Worm (Caenorhabditis elegans) whole organism, late embryonic: ENCODE measurements around the gene C06C3.4.

Experiments
- C08G9.2 ChIP-seq: sonication (generic microtip); optimal IDR thresholded peaks from 2 replicates; lab custom pipeline; 2016; ENCODE audit warnings: mild to moderate bottlenecking, missing genetic modification characterization, moderate library complexity, missing compliant biosample characterization
- C38D4.7 ChIP-seq: fragments of 200-800 bp; sonication (Bioruptor generic); optimal IDR thresholded peaks from 2 replicates; lab custom pipeline; 2018; ENCODE audit warnings: mild to moderate bottlenecking, missing genetic modification characterization, moderate library complexity, missing compliant biosample characterization
- K02D7.2 ChIP-seq: sonication (generic microtip); optimal IDR thresholded peaks from 2 replicates; lab custom pipeline; 2017; ENCODE audit warnings: mild to moderate bottlenecking, missing genetic modification characterization, missing compliant biosample characterization
- K09A11.1 ChIP-seq: sonication (generic microtip); optimal IDR thresholded peaks from 2 replicates; lab custom pipeline; 2017; ENCODE audit warnings: antibody characterized with exemption, mild to moderate bottlenecking, missing genetic modification characterization, missing compliant biosample characterization; ENCODE audit not compliant: insufficient read depth
- T23F11.4 ChIP-seq: fragments of 200-800 bp; sonication (Bioruptor generic); optimal IDR thresholded peaks from 2 replicates; lab custom pipeline; 2018; ENCODE audit warnings: mild to moderate bottlenecking, missing genetic modification characterization, missing compliant biosample characterization
- Y22D7AL.16 ChIP-seq: sonication (generic microtip); optimal IDR thresholded peaks from 2 replicates; lab custom pipeline; 2016; ENCODE audit warnings: missing genetic modification characterization, missing compliant biosample characterization
- ahr-1 ChIP-seq: sonication (generic microtip); optimal IDR thresholded peaks from 2 replicates; lab custom pipeline; 2016; ENCODE audit warnings: missing genetic modification characterization, missing compliant biosample characterization
- ama-1 ChIP-seq: fragments of 150-350 bp; optimal IDR thresholded peaks from 2 replicates; lab custom pipeline; 2014
- ceh-14 ChIP-seq: sonication (generic microtip); optimal IDR thresholded peaks from 2 replicates; lab custom pipeline; 2016; ENCODE audit warnings: missing genotype, missing genetic modification characterization, missing compliant biosample characterization
- ceh-18 ChIP-seq: sonication (generic microtip); optimal IDR thresholded peaks from 2 replicates; lab custom pipeline; 2016; ENCODE audit warnings: missing genetic modification characterization, missing compliant biosample characterization
- ceh-19 ChIP-seq: fragments of 200-800 bp; sonication (Bioruptor generic); optimal IDR thresholded peaks from 2 replicates; lab custom pipeline; 2018; ENCODE audit warnings: mild to moderate bottlenecking, missing genetic modification characterization, missing compliant biosample characterization
- ceh-22 ChIP-seq: sonication (generic microtip); optimal IDR thresholded peaks from 2 replicates; lab custom pipeline; 2017; ENCODE audit warnings: missing biosample characterization, missing genetic modification characterization
- ceh-24 ChIP-seq: sonication (generic microtip); optimal IDR thresholded peaks from 2 replicates; lab custom pipeline; 2016; ENCODE audit warnings: mild to moderate bottlenecking, missing genetic modification characterization, missing compliant biosample characterization
- ceh-30 ChIP-seq: fragments of 150-350 bp; optimal IDR thresholded peaks from 2 replicates; lab custom pipeline; 2014; ENCODE audit warnings: missing biosample characterization, missing genetic modification characterization
- ceh-31 ChIP-seq: sonication (generic microtip); optimal IDR thresholded peaks from 2 replicates; lab custom pipeline; 2016; ENCODE audit warnings: missing genetic modification characterization, missing compliant biosample characterization
- ceh-34 ChIP-seq: sonication (generic microtip); optimal IDR thresholded peaks from 2 replicates; lab custom pipeline; 2016; ENCODE audit warnings: mild to moderate bottlenecking, missing genetic modification characterization, missing compliant biosample characterization
- ceh-45 ChIP-seq: fragments of 200-800 bp; sonication (Bioruptor generic); IDR thresholded peaks from 2 replicates; pipeline ENCODE4 v1.3.6; 2022; ENCODE audit warnings: missing genetic modification reagents, missing genetic modification characterization, missing compliant biosample characterization
- ceh-6 ChIP-seq: fragments of 200-800 bp; sonication (Bioruptor generic); optimal IDR thresholded peaks from 2 replicates; lab custom pipeline; 2018; ENCODE audit warnings: mild to moderate bottlenecking, missing genetic modification characterization, missing compliant biosample characterization
- ceh-9 ChIP-seq: sonication (generic microtip); optimal IDR thresholded peaks from 2 replicates; lab custom pipeline; 2016; ENCODE audit warnings: mild to moderate bottlenecking, missing genetic modification characterization, inconsistent platforms, missing compliant biosample characterization
- dmd-4 ChIP-seq: sonication (generic microtip); optimal IDR thresholded peaks from 2 replicates; lab custom pipeline; 2016; ENCODE audit warnings: borderline replicate concordance, missing genetic modification characterization, missing compliant biosample characterization
- dve-1 ChIP-seq: sonication (generic microtip); optimal IDR thresholded peaks from 2 replicates; lab custom pipeline; 2017; ENCODE audit warnings: antibody characterized with exemption, mild to moderate bottlenecking, missing genetic modification characterization, missing compliant biosample characterization
- ets-4 ChIP-seq: sonication (generic microtip); optimal IDR thresholded peaks from 2 replicates; lab custom pipeline; 2016; ENCODE audit warnings: missing genetic modification characterization, missing compliant biosample characterization
- eyg-1 ChIP-seq: sonication (generic microtip); optimal IDR thresholded peaks from 2 replicates; lab custom pipeline; 2016; ENCODE audit warnings: missing genotype, missing genetic modification characterization, missing compliant biosample characterization
- fkh-10 ChIP-seq: fragments of 150-350 bp; optimal IDR thresholded peaks from 2 replicates; lab custom pipeline; 2014; ENCODE audit warnings: missing biosample characterization, missing genetic modification reagents, missing genetic modification characterization
- hlh-13 ChIP-seq: fragments of 200-800 bp; sonication (Bioruptor generic); optimal IDR thresholded peaks from 2 replicates; lab custom pipeline; 2018; ENCODE audit warnings: mild to moderate bottlenecking, missing genetic modification characterization, missing compliant biosample characterization
- hlh-8 ChIP-seq: sonication (generic microtip); optimal IDR thresholded peaks from 2 replicates; lab custom pipeline; 2016; ENCODE audit warnings: missing genotype, missing genetic modification characterization, missing compliant biosample characterization
- lin-11 ChIP-seq: fragments of 200-800 bp; sonication (Bioruptor generic); optimal IDR thresholded peaks from 2 replicates; lab custom pipeline; 2018; ENCODE audit warnings: mild to moderate bottlenecking, missing genetic modification characterization, missing compliant biosample characterization
- madf-2 ChIP-seq: sonication (generic microtip); optimal IDR thresholded peaks from 2 replicates; lab custom pipeline; 2017; ENCODE audit warnings: missing genetic modification characterization, missing compliant biosample characterization
- mec-3 ChIP-seq: sonication (generic microtip); optimal IDR thresholded peaks from 2 replicates; lab custom pipeline; 2016; ENCODE audit warnings: borderline replicate concordance, missing genetic modification characterization, missing compliant biosample characterization
- nhr-11 ChIP-seq: fragments of 150-350 bp; optimal IDR thresholded peaks from 2 replicates; lab custom pipeline; 2014; ENCODE audit warnings: missing biosample characterization, missing genetic modification characterization
- nhr-232 ChIP-seq: sonication (generic microtip); optimal IDR thresholded peaks from 2 replicates; lab custom pipeline; 2016; ENCODE audit warnings: missing genetic modification characterization, missing compliant biosample characterization
- npax-4 ChIP-seq: sonication (generic microtip); optimal IDR thresholded peaks from 2 replicates; lab custom pipeline; 2016; ENCODE audit warnings: missing genetic modification characterization, missing compliant biosample characterization
- odd-2 ChIP-seq: sonication (generic microtip); optimal IDR thresholded peaks from 2 replicates; lab custom pipeline; 2017; ENCODE audit warnings: antibody characterized with exemption, mild to moderate bottlenecking, missing genetic modification characterization, missing compliant biosample characterization
- pag-3 ChIP-seq: sonication (generic microtip); optimal IDR thresholded peaks from 2 replicates; lab custom pipeline; 2016; ENCODE audit warnings: missing compliant biosample characterization, missing genetic modification characterization, borderline replicate concordance
- pha-2 ChIP-seq: sonication (generic microtip); optimal IDR thresholded peaks from 2 replicates; lab custom pipeline; 2017; ENCODE audit warnings: mild to moderate bottlenecking, missing genetic modification characterization, missing compliant biosample characterization
- pqm-1 ChIP-seq: sonication (generic microtip); optimal IDR thresholded peaks from 2 replicates; lab custom pipeline; 2016; ENCODE audit warnings: missing genetic modification characterization, missing compliant biosample characterization
- ref-2 ChIP-seq: sonication (generic microtip); optimal IDR thresholded peaks from 2 replicates; lab custom pipeline; 2016; ENCODE audit warnings: missing genetic modification characterization, missing compliant biosample characterization
- rnt-1 ChIP-seq: sonication (generic microtip); optimal IDR thresholded peaks from 2 replicates; lab custom pipeline; 2016; ENCODE audit warnings: missing genetic modification characterization, missing compliant biosample characterization
- sdc-2 ChIP-seq: sonication (generic microtip); optimal IDR thresholded peaks from 2 replicates; lab custom pipeline; 2016; ENCODE audit warnings: missing genotype, missing genetic modification characterization, missing compliant biosample characterization
- sox-2 ChIP-seq: fragments of 200-800 bp; sonication (Bioruptor generic); IDR thresholded peaks from 2 replicates; pipeline ENCODE4 v1.3.6; 2022; ENCODE audit warnings: missing genetic modification reagents, missing genetic modification characterization, missing compliant biosample characterization
- sox-4 ChIP-seq: sonication (generic microtip); optimal IDR thresholded peaks from 2 replicates; lab custom pipeline; 2017; ENCODE audit warnings: mild to moderate bottlenecking, missing genetic modification characterization, inconsistent platforms, missing compliant biosample characterization
- tbx-2 ChIP-seq: sonication (generic microtip); optimal IDR thresholded peaks from 2 replicates; lab custom pipeline; 2016; ENCODE audit warnings: missing genetic modification characterization, missing compliant biosample characterization
- tbx-7 ChIP-seq: sonication (generic microtip); optimal IDR thresholded peaks from 2 replicates; lab custom pipeline; 2016; ENCODE audit warnings: missing genotype, missing genetic modification characterization, missing compliant biosample characterization
- unc-55 ChIP-seq: sonication (generic microtip); optimal IDR thresholded peaks from 2 replicates; lab custom pipeline; 2017; ENCODE audit warnings: missing biosample characterization, missing genetic modification reagents, missing genetic modification characterization
- zip-5 ChIP-seq: sonication (generic microtip); optimal IDR thresholded peaks from 2 replicates; lab custom pipeline; 2016; ENCODE audit warnings: missing genetic modification characterization, missing compliant biosample characterization
- ztf-16 ChIP-seq: sonication (generic microtip); optimal IDR thresholded peaks from 2 replicates; lab custom pipeline; 2017; ENCODE audit warnings: missing genetic modification characterization, missing compliant biosample characterization

Gene C06C3.4

ce11 chrII:9347444-9347843 lies 25.6 kb upstream of the C06C3.4 start:
- TF ChIP-seq nhr-11 (tag; lab: Kevin White, UChicago) (no peak), sox-4 (tag; lab: Kevin White, UChicago) (no peak), lin-11 (tag; lab: Kevin White, UChicago) (no peak), T23F11.4 (GFP tag; lab: Kevin White, UChicago) (no peak), ceh-22 (no peak), dmd-4 (tag; lab: Kevin White, UChicago) (no peak), ceh-34 (tag; lab: Kevin White, UChicago) (no peak), hlh-8 (tag; lab: Kevin White, UChicago) (no peak), ceh-24 (tag; lab: Kevin White, UChicago) (no peak), sox-2 (GFP tag; lab: Robert Waterston, UW) (no peak), eyg-1 (tag; lab: Kevin White, UChicago) (no peak), C38D4.7 (GFP tag; lab: Kevin White, UChicago) (no peak), Y22D7AL.16 (no peak), mec-3 (tag; lab: Kevin White, UChicago) (no peak), nhr-232 (no peak), odd-2 (no peak), ets-4 (tag; lab: Kevin White, UChicago) (no peak)

- TF ChIP-seq eyg-1 (tag; lab: Kevin White, UChicago) (no peak), lin-11 (tag; lab: Kevin White, UChicago) (no peak), odd-2 (no peak), ceh-30 (tag; lab: Kevin White, UChicago) (no peak), pha-2 (tag; lab: Kevin White, UChicago) (no peak), K02D7.2 (tag; lab: Kevin White, UChicago) (no peak), ama-1 (lab: Kevin White, UChicago) (no peak), zip-5 (tag; lab: Kevin White, UChicago) (no peak), ceh-14 (tag; lab: Kevin White, UChicago) (no peak), ceh-45 (GFP tag; lab: Robert Waterston, UW) (no peak), fkh-10 (GFP tag; lab: Kevin White, UChicago) (no peak), ceh-22 (no peak), ztf-16 (tag; lab: Kevin White, UChicago) (no peak), C08G9.2 (tag; lab: Kevin White, UChicago) (no peak), tbx-7 (tag; lab: Kevin White, UChicago) (no peak), rnt-1 (no peak)
Observed at ce11 chrII:9352669-9353068, 20.4 kb upstream of the C06C3.4 start, which contains the start of the genes sdhb-1 and cup-15. TSS of gene sdhb-1 (minus strand) at chrII:9352731. TSS of gene cup-15 (plus strand) at chrII:9353000.

ce11 chrII:9356723-9357122 lies 16.4 kb upstream of the C06C3.4 start:
- no peak for TF ChIP-seq Y22D7AL.16
- no peak for TF ChIP-seq pag-3 (tag; lab: Kevin White, UChicago)
- peak; percentile 38 for TF ChIP-seq tbx-2 (tag; lab: Kevin White, UChicago)
- no peak for TF ChIP-seq ceh-24 (tag; lab: Kevin White, UChicago)
- no peak for TF ChIP-seq ceh-6 (GFP tag; lab: Kevin White, UChicago)
- TF ChIP-seq sox-2 (GFP tag; lab: Robert Waterston, UW) = no peak
- no peak for TF ChIP-seq tbx-7 (tag; lab: Kevin White, UChicago)
- no peak for TF ChIP-seq K02D7.2 (tag; lab: Kevin White, UChicago)
- TF ChIP-seq ceh-18 (tag; lab: Kevin White, UChicago) = peak; percentile 74
- TF ChIP-seq dmd-4 (tag; lab: Kevin White, UChicago) = no peak
- no peak for TF ChIP-seq mec-3 (tag; lab: Kevin White, UChicago)
- peak; percentile 32 for TF ChIP-seq ceh-19
- no peak for TF ChIP-seq C38D4.7 (GFP tag; lab: Kevin White, UChicago)
- TF ChIP-seq unc-55 = peak; percentile 18
- peak; percentile 30 for TF ChIP-seq ref-2
- TF ChIP-seq ceh-34 (tag; lab: Kevin White, UChicago) = peak; percentile 55
- TF ChIP-seq sox-4 (tag; lab: Kevin White, UChicago) = no peak
- peak; percentile 2 for TF ChIP-seq dve-1
- TF ChIP-seq hlh-8 (tag; lab: Kevin White, UChicago) = no peak
- no peak for TF ChIP-seq pha-2 (tag; lab: Kevin White, UChicago)
- no peak for TF ChIP-seq npax-4 (tag; lab: Kevin White, UChicago)
- TF ChIP-seq ztf-16 (tag; lab: Kevin White, UChicago) = no peak
- no peak for TF ChIP-seq ahr-1
- no peak for TF ChIP-seq sdc-2 (tag; lab: Kevin White, UChicago)
- no peak for TF ChIP-seq pqm-1 (tag; lab: Kevin White, UChicago)
- TF ChIP-seq K09A11.1 (tag; lab: Kevin White, UChicago) = no peak
- peak; percentile 12 for TF ChIP-seq ceh-22
- no peak for TF ChIP-seq hlh-13 (GFP tag; lab: Kevin White, UChicago)
- no peak for TF ChIP-seq C08G9.2 (tag; lab: Kevin White, UChicago)
- no peak for TF ChIP-seq ceh-9 (tag; lab: Kevin White, UChicago)
- no peak for TF ChIP-seq nhr-11 (tag; lab: Kevin White, UChicago)
- no peak for TF ChIP-seq zip-5 (tag; lab: Kevin White, UChicago)
- no peak for TF ChIP-seq rnt-1
- peak; percentile 26 for TF ChIP-seq ceh-31
- no peak for TF ChIP-seq madf-2 (tag; lab: Kevin White, UChicago)
